Worm (Caenorhabditis elegans): ENCODE results near the gene ins-14.

ins-14 gene

ce11 chrII:6736604-6737003 lies 9.0 kb downstream of the ins-14 start, which contains the start of gene T14B4.1:
TSS of gene T14B4.1 (plus strand) at chrII:6736904.
- TF ChIP-seq tbx-9 (tag; optimal IDR thresholded peaks at IDR 0.05; ENCODE audit: borderline replicate concordance) (no peak), attf-3 (GFP tag; conservative IDR thresholded peaks at IDR 0.05) (no peak), T07F8.4 (tag; optimal IDR thresholded peaks at IDR 0.05) (no peak), aptf-3 (GFP tag; IDR thresholded peaks at IDR 0.05) (no peak), somi-1 (GFP tag; optimal IDR thresholded peaks at IDR 0.05) (no peak), B0261.1 (tag; optimal IDR thresholded peaks at IDR 0.05) (no peak), snpc-1.1 (tag; optimal IDR thresholded peaks at IDR 0.05; ENCODE audit: insufficient read depth) (no peak), sptf-2 (GFP tag; optimal IDR thresholded peaks at IDR 0.05) (no peak), hmg-20 (GFP tag; IDR thresholded peaks at IDR 0.05) (no peak), mxl-1 (tag; optimal IDR thresholded peaks at IDR 0.05) (no peak), rec-8 (tag; optimal IDR thresholded peaks at IDR 0.05) (no peak), egrh-3 (GFP tag; IDR thresholded peaks at IDR 0.05) (no peak), rpc-1 (optimal IDR thresholded peaks at IDR 0.05) (no peak), rpc-1 (tag; optimal IDR thresholded peaks at IDR 0.05) (no peak), nhr-90 (tag; optimal IDR thresholded peaks at IDR 0.05) (no peak), K12H6.12 (tag; optimal IDR thresholded peaks at IDR 0.05) (no peak), F52B5.7 (tag; optimal IDR thresholded peaks at IDR 0.05) (no peak), B0019.2 (GFP tag; conservative IDR thresholded peaks at IDR 0.05) (no peak), pbrm-1 (GFP tag; IDR thresholded peaks at IDR 0.05) (no peak), ztf-18 (tag; optimal IDR thresholded peaks at IDR 0.05) (no peak), cebp-1 (GFP tag; IDR thresholded peaks at IDR 0.05) (no peak), cebp-1 (tag; optimal IDR thresholded peaks at IDR 0.05) (no peak)

- TF ChIP-seq madf-6 (GFP tag; IDR thresholded peaks at IDR 0.05) (peak; percentile 47), pbrm-1 (GFP tag; IDR thresholded peaks at IDR 0.05) (no peak), ceh-91 (GFP tag; IDR thresholded peaks at IDR 0.05) (no peak), snpc-1.1 (tag; optimal IDR thresholded peaks at IDR 0.05; ENCODE audit: insufficient read depth) (no peak), rcor-1 (GFP tag; IDR thresholded peaks at IDR 0.05) (no peak), mcd-1 (GFP tag; IDR thresholded peaks at IDR 0.05) (0 out of 2 replicates have a peak, but pooled peaks have one; percentile 30), attf-3 (GFP tag; conservative IDR thresholded peaks at IDR 0.05) (no peak), hmg-1.2 (GFP tag; IDR thresholded peaks at IDR 0.05) (0 out of 2 replicates have a peak, but pooled peaks have one; percentile 15), ztf-18 (tag; optimal IDR thresholded peaks at IDR 0.05) (no peak), lin-54 (GFP tag; optimal IDR thresholded peaks at IDR 0.05) (no peak), ztf-6 (GFP tag; IDR thresholded peaks at IDR 0.05) (no peak), repo-1 (tag; optimal IDR thresholded peaks at IDR 0.05) (peak; percentile 36), nhr-27 (tag; optimal IDR thresholded peaks at IDR 0.05) (no peak), attf-6 (GFP tag; IDR thresholded peaks at IDR 0.05) (no peak), hsf-1 (GFP tag; IDR thresholded peaks at IDR 0.05) (0 out of 2 replicates have a peak, but pooled peaks have one; percentile 27), ekl-4 (GFP tag; IDR thresholded peaks at IDR 0.05) (peak; percentile 56), madf-3 (GFP tag; IDR thresholded peaks at IDR 0.05) (0 out of 2 replicates have a peak, but pooled peaks have one; percentile 7), athp-1 (tag; optimal IDR thresholded peaks at IDR 0.05) (peak; percentile 22), ztf-26 (tag; optimal IDR thresholded peaks at IDR 0.05) (no peak), let-526 (GFP tag; IDR thresholded peaks at IDR 0.05) (no peak), Y53G8AR.9 (GFP tag; conservative IDR thresholded peaks at IDR 0.05) (no peak), hmg-20 (GFP tag; IDR thresholded peaks at IDR 0.05) (0 out of 2 replicates have a peak, but pooled peaks have one; percentile 3)
These were observed 9.5 kb downstream of the ins-14 start, which contains the start of gene mrps-18.C for ce11 chrII:6736066-6736465. TSS of gene mrps-18.C (plus strand) at chrII:6736203.
